Worm (Caenorhabditis elegans) whole organism, L4 larva: ENCODE measurements around the gene ttr-27.

ENCODE experiments used
- F10B5.3 ChIP-seq: sonication (generic microtip); optimal IDR thresholded peaks from 2 replicates; lab custom pipeline; 2016; ENCODE audit warnings: mild to moderate bottlenecking, missing genetic modification characterization, missing compliant biosample characterization
- F44E2.7 ChIP-seq: fragments of 200-800 bp; sonication (Bioruptor generic); IDR thresholded peaks from 2 replicates; pipeline ENCODE4 v2.1.2; 2022; ENCODE audit warnings: missing genetic modification characterization, missing compliant biosample characterization
- Y105C5A.15 ChIP-seq: fragments of 200-800 bp; sonication (Bioruptor generic); IDR thresholded peaks from 2 replicates; pipeline ENCODE4 v1.3.6; 2022; ENCODE audit warnings: missing genetic modification characterization, missing compliant biosample characterization
- Y5F2A.4 ChIP-seq: fragments of 200-800 bp; sonication (Bioruptor generic); optimal IDR thresholded peaks from 2 replicates; lab custom pipeline; 2018; ENCODE audit warnings: mild to moderate bottlenecking, missing genetic modification characterization, missing compliant biosample characterization
- ZK337.2 ChIP-seq: fragments of 200-800 bp; sonication (Bioruptor generic); IDR thresholded peaks from 2 replicates; pipeline ENCODE4 v1.3.6; 2022; ENCODE audit warnings: missing genetic modification reagents, missing genetic modification characterization, missing compliant biosample characterization
- aha-1 ChIP-seq: fragments of 150-350 bp; peaks from one replicate; lab custom pipeline; 2014; ENCODE audit warnings: missing biosample characterization, missing genetic modification characterization
- ceh-44 ChIP-seq: fragments of 200-800 bp; sonication (Bioruptor generic); IDR thresholded peaks from 2 replicates; pipeline ENCODE4 v1.3.6; 2022; ENCODE audit warnings: missing genetic modification reagents, missing genetic modification characterization, missing compliant biosample characterization
- ctbp-1 ChIP-seq: fragments of 200-800 bp; sonication (Bioruptor generic); IDR thresholded peaks from 2 replicates; pipeline ENCODE4 v1.3.6; 2022; ENCODE audit warnings: missing genetic modification reagents, missing genetic modification characterization, missing compliant biosample characterization
- daf-12 ChIP-seq: fragments of 150-350 bp; optimal IDR thresholded peaks from 2 replicates; lab custom pipeline; 2014; ENCODE audit warnings: missing biosample characterization, missing genetic modification reagents, missing genetic modification characterization
- daf-16 ChIP-seq, 3 experiments: sonication (generic microtip); optimal IDR thresholded peaks; 2 replicates each; lab custom pipeline; 2016 to 2017; ENCODE audit warnings: missing genetic modification characterization in 3 of 3, missing genetic modification reagents in 3 of 3, mild to moderate bottlenecking in 2 of 3, missing compliant biosample characterization in 2 of 3, missing biosample characterization in 1 of 3, moderate library complexity in 1 of 3
- daf-8 ChIP-seq: fragments of 200-800 bp; sonication (Bioruptor generic); IDR thresholded peaks from 2 replicates; pipeline ENCODE4 v1.3.6; 2022; ENCODE audit warnings: missing genetic modification characterization, missing compliant biosample characterization
- dmd-6 ChIP-seq: fragments of 200-800 bp; sonication (Bioruptor generic); IDR thresholded peaks from 2 replicates; pipeline ENCODE4 v1.3.6; 2022; ENCODE audit warnings: missing genetic modification reagents, missing genetic modification characterization, missing compliant biosample characterization
- dmd-8 ChIP-seq: fragments of 200-800 bp; sonication (Bioruptor generic); IDR thresholded peaks from 2 replicates; pipeline ENCODE4 v1.3.6; 2022; ENCODE audit warnings: missing genetic modification characterization, missing compliant biosample characterization
- egl-27 ChIP-seq: sonication (generic microtip); optimal IDR thresholded peaks from 3 replicates; lab custom pipeline; 2017; ENCODE audit warnings: missing biosample characterization, missing genetic modification reagents, missing genetic modification characterization
- hlh-11 ChIP-seq: fragments of 200-800 bp; sonication (Bioruptor generic); optimal IDR thresholded peaks from 2 replicates; lab custom pipeline; 2018; ENCODE audit warnings: mild to moderate bottlenecking, missing genetic modification characterization, missing compliant biosample characterization
- lim-7 ChIP-seq: fragments of 200-800 bp; sonication (Bioruptor generic); IDR thresholded peaks from 2 replicates; pipeline ENCODE4 v1.3.6; 2022; ENCODE audit warnings: missing genetic modification characterization, missing compliant biosample characterization
- lin-13 ChIP-seq: fragments of 150-350 bp; optimal IDR thresholded peaks from 2 replicates; lab custom pipeline; 2014; ENCODE audit warnings: missing biosample characterization, missing genetic modification reagents, missing genetic modification characterization
- mdl-1 ChIP-seq, 2 experiments: fragments of 150-350 bp in 1 of 2; sonication (generic microtip) in 1 of 2; optimal IDR thresholded peaks; 2 replicates each; lab custom pipeline; 2014 to 2017; ENCODE audit warnings: missing biosample characterization in 2 of 2, missing genetic modification characterization in 2 of 2
- mxl-3 ChIP-seq: fragments of 200-800 bp; sonication (Bioruptor generic); optimal IDR thresholded peaks from 2 replicates; lab custom pipeline; 2018; ENCODE audit warnings: mild to moderate bottlenecking, missing genetic modification characterization, missing compliant biosample characterization
- nhr-28 ChIP-seq: fragments of 150-350 bp; optimal IDR thresholded peaks from 2 replicates; lab custom pipeline; 2014; ENCODE audit warnings: missing biosample characterization, missing genetic modification characterization
- nhr-6 ChIP-seq: fragments of 150-350 bp; optimal IDR thresholded peaks from 2 replicates; lab custom pipeline; 2014; ENCODE audit warnings: missing biosample characterization, missing genetic modification characterization
- nhr-77 ChIP-seq: fragments of 150-350 bp; optimal IDR thresholded peaks from 2 replicates; lab custom pipeline; 2014; ENCODE audit warnings: missing biosample characterization, missing genetic modification characterization
- pha-4 ChIP-seq, 2 experiments: fragments of 150-350 bp in 1 of 2; fragments of 200-800 bp in 1 of 2; sonication (Bioruptor generic) in 1 of 2; IDR thresholded peaks in 1 of 2; optimal IDR thresholded peaks in 1 of 2; 2 replicates each; pipeline versions ENCODE4 v1.3.6 to Lab custom; 2014 to 2022; ENCODE audit warnings: missing genetic modification characterization in 2 of 2, missing genetic modification reagents in 2 of 2, missing biosample characterization in 1 of 2, missing compliant biosample characterization in 1 of 2
- pqm-1 ChIP-seq: sonication (generic microtip); optimal IDR thresholded peaks from 2 replicates; lab custom pipeline; 2017; ENCODE audit warnings: missing biosample characterization, missing genetic modification characterization
- rbr-2 ChIP-seq: sonication (generic microtip); optimal IDR thresholded peaks from 2 replicates; lab custom pipeline; 2016; ENCODE audit warnings: missing genotype, missing genetic modification characterization, missing compliant biosample characterization
- sdz-12 ChIP-seq: fragments of 200-800 bp; sonication (Bioruptor generic); optimal IDR thresholded peaks from 2 replicates; lab custom pipeline; 2018; ENCODE audit warnings: mild to moderate bottlenecking, missing genetic modification characterization, missing compliant biosample characterization
- unc-62 ChIP-seq, 3 experiments: fragments of 150-350 bp in 1 of 3; sonication (generic microtip); optimal IDR thresholded peaks in 2 of 3; peaks in 1 of 3; 1 replicate in 1 of 3; 2 replicates in 2 of 3; lab custom pipeline; 2014 to 2017; ENCODE audit warnings: missing biosample characterization in 3 of 3, missing genetic modification characterization in 3 of 3, missing genetic modification reagents in 3 of 3, missing genotype in 1 of 3
- vab-7 ChIP-seq: fragments of 200-800 bp; sonication (Bioruptor generic); IDR thresholded peaks from 2 replicates; pipeline ENCODE4 v1.3.6; 2022; ENCODE audit warnings: missing genetic modification reagents, missing genetic modification characterization, missing compliant biosample characterization
- zip-2 ChIP-seq: fragments of 150-350 bp; optimal IDR thresholded peaks from 2 replicates; lab custom pipeline; 2014; ENCODE audit warnings: missing biosample characterization, missing genetic modification characterization

The ttr-27 gene

ce11 chrV:12895772-12896171 is 8.1 kb downstream of the ttr-27 start, which contains the start of gene ttbk-7:
Gene ttbk-7 (minus strand): TSS chrV:12895872.
- TF ChIP-seq Y5F2A.4 (GFP tag; lab: Kevin White, UChicago) (no peak), unc-62 (GFP tag; optimal IDR thresholded peaks at IDR 0.05 in 1 of 2; lab: Kevin White, UChicago) (peak in 1 of 2 experiments; percentile 61), unc-62 (tag; optimal IDR thresholded peaks at IDR 0.05; lab: Kevin White, UChicago) (no peak)
- TF ChIP-seq, all 104 proteins: peak for 1

- no peak for TF ChIP-seq sdz-12 (GFP tag; lab: Kevin White, UChicago)
- TF ChIP-seq daf-12 (tag; lab: Kevin White, UChicago) = no peak
Observed at ce11 chrV:12885860-12886259, 18.0 kb downstream of the ttr-27 start, which contains the start of gene glb-24. Gene glb-24 (minus strand): TSS chrV:12885960.

ce11 chrV:12882370-12882769 is 21.5 kb downstream of the ttr-27 start:
- TF ChIP-seq lim-7 (GFP tag; lab: Robert Waterston, UW) (no peak), zip-2 (tag; lab: Kevin White, UChicago) (peak; percentile 5), aha-1 (tag; lab: Kevin White, UChicago) (peak; percentile 80), Y105C5A.15 (GFP tag; lab: Robert Waterston, UW) (no peak), rbr-2 (no peak), ZK337.2 (no peak)

ce11 chrV:12881396-12881795 is 22.5 kb downstream of the ttr-27 start:
- no peak for TF ChIP-seq dmd-8 (GFP tag; lab: Robert Waterston, UW)
- no peak for TF ChIP-seq ceh-44 (GFP tag; lab: Robert Waterston, UW)
- no peak for TF ChIP-seq F10B5.3
- TF ChIP-seq unc-62 (GFP tag; optimal IDR thresholded peaks at IDR 0.05 in 1 of 2; lab: Kevin White, UChicago) = no peak
- TF ChIP-seq unc-62 (tag; optimal IDR thresholded peaks at IDR 0.05; lab: Kevin White, UChicago) = no peak
- TF ChIP-seq vab-7 (GFP tag; lab: Robert Waterston, UW) = no peak
- peak; percentile 87 for TF ChIP-seq aha-1 (tag; lab: Kevin White, UChicago)
- TF ChIP-seq mdl-1 (tag; optimal IDR thresholded peaks at IDR 0.05; lab: Kevin White, UChicago) = no peak
- TF ChIP-seq ctbp-1 (GFP tag; lab: Robert Waterston, UW) = no peak

- TF ChIP-seq nhr-28 (peak; percentile 39), mxl-3 (GFP tag; lab: Kevin White, UChicago) (peak; percentile 51), hlh-11 (peak; percentile 32), egl-27 (tag; lab: Kevin White, UChicago) (no peak), pha-4 (GFP tag; IDR thresholded peaks at IDR 0.05; lab: Robert Waterston, UW) (no peak), pha-4 (tag; optimal IDR thresholded peaks at IDR 0.05; lab: Kevin White, UChicago) (no peak)
Observed at ce11 chrV:12879349-12879748, 24.5 kb downstream of the ttr-27 start.

ce11 chrV:12877579-12877978 is 26.3 kb downstream of the ttr-27 start:
- peak; percentile 7 for TF ChIP-seq nhr-6 (tag; lab: Kevin White, UChicago)
- TF ChIP-seq lin-13 = no peak
- no peak for TF ChIP-seq daf-8
- TF ChIP-seq daf-16 (GFP tag; optimal IDR thresholded peaks at IDR 0.05; lab: Kevin White, UChicago) = no peak
- no peak for TF ChIP-seq daf-16 (tag; optimal IDR thresholded peaks at IDR 0.05; lab: Kevin White, UChicago)
- TF ChIP-seq F44E2.7 (GFP tag; lab: Robert Waterston, UW) = no peak
- TF ChIP-seq pqm-1 = peak; percentile 52
- no peak for TF ChIP-seq nhr-77 (tag; lab: Kevin White, UChicago)
- no peak for TF ChIP-seq Y105C5A.15 (GFP tag; lab: Robert Waterston, UW)
- TF ChIP-seq dmd-6 = peak; percentile 48; the same call in 1 of the 2 replicates
- no peak for TF ChIP-seq mxl-3 (GFP tag; lab: Kevin White, UChicago)
